Fruit fly (Drosophila melanogaster) S2 (cell line): ENCODE results near the gene CG3740.

Experiments
- CG8478 ChIP-seq: fragments of >200 bp; optimal IDR thresholded peaks from 2 replicates; lab custom pipeline; 2018
- CTCF ChIP-seq, 2 experiments: fragments of >200 bp; optimal IDR thresholded peaks; 2 replicates each; lab custom pipeline; 2018

DNA sequence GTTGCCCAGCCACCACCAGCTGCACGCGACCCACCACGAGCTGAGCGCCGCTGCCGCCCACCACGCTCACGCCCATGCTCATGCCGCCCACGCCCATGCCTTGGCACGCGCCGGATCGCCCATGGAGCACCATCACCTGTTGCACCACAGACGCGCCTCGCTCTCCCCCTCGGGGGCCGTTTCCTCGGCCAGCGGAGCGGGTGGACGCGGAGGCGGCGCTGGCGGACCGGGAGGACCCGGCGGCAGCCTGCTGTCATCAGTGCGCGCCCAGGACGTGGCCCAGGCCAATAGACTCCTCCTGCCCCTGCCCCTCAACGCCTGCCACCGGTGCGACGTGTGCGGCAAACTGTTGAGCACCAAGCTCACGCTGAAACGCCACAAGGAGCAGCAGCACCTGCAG is 21.2 kb downstream of the CG3740 start:
- TF ChIP-seq CTCF (optimal IDR thresholded peaks at IDR 0.05; lab: Kevin White, UChicago) (no peak), CG8478 (lab: Kevin White, UChicago) (no peak)
